Worm (Caenorhabditis elegans) whole organism, midembryonic: Measurements from ENCODE around the gene T27F7.12.

Experiments
- cog-1 ChIP-seq: sonication (generic microtip); optimal IDR thresholded peaks from 2 replicates; lab custom pipeline; 2016; ENCODE audit warnings: missing genetic modification characterization, missing compliant biosample characterization
- klf-2 ChIP-seq: fragments of 200-800 bp; sonication (Bioruptor generic); conservative IDR thresholded peaks from 2 replicates; pipeline ENCODE4 v1.3.6; 2022; ENCODE audit warnings: missing genetic modification reagents, missing genetic modification characterization, missing compliant biosample characterization
- ref-1 ChIP-seq: fragments of 200-800 bp; sonication (Bioruptor generic); conservative IDR thresholded peaks from 2 replicates; pipeline ENCODE4 v1.3.6; 2022; ENCODE audit warnings: missing genetic modification reagents, missing genetic modification characterization, missing compliant biosample characterization
- ztf-23 ChIP-seq: fragments of 200-800 bp; sonication (Bioruptor generic); IDR thresholded peaks from 2 replicates; pipeline ENCODE4 v1.3.6; 2022; ENCODE audit warnings: missing genetic modification reagents, missing genetic modification characterization, missing compliant biosample characterization
- ztf-29 ChIP-seq: fragments of 200-800 bp; sonication (Bioruptor generic); IDR thresholded peaks from 2 replicates; pipeline ENCODE4 v1.3.6; 2022; ENCODE audit warnings: missing genetic modification reagents, missing genetic modification characterization, missing compliant biosample characterization

- TF ChIP-seq ztf-23 (GFP tag; lab: Robert Waterston, UW) (peak; percentile 93), ztf-29 (peak; percentile 99), klf-2 (GFP tag; lab: Robert Waterston, UW) (peak; percentile 89), cog-1 (tag; lab: Kevin White, UChicago) (peak; percentile 95), ref-1 (GFP tag; lab: Robert Waterston, UW) (peak; percentile 93)
Observed at ce11 chrII:5032669-5033068, 42.8 kb downstream of the T27F7.12 start.
